Worm (Caenorhabditis elegans) whole organism, L4/young adult: Measurements from ENCODE around the gene atad-3.

Experiments used
- W03F9.2 ChIP-seq: fragments of 150-350 bp; optimal IDR thresholded peaks from 2 replicates; lab custom pipeline; 2014; ENCODE audit warnings: missing biosample characterization, missing genetic modification characterization
- dao-5 ChIP-seq: sonication (generic microtip); optimal IDR thresholded peaks from 2 replicates; lab custom pipeline; 2016; ENCODE audit warnings: missing genotype, missing genetic modification characterization, moderate library complexity, missing compliant biosample characterization
- him-1 ChIP-seq: sonication (generic microtip); optimal IDR thresholded peaks from 2 replicates; lab custom pipeline; 2016; ENCODE audit warnings: missing genotype, missing genetic modification reagents, missing genetic modification characterization, missing compliant biosample characterization

- TF ChIP-seq him-1 (tag; lab: Kevin White, UChicago) (no peak), dao-5 (no peak), W03F9.2 (tag; lab: Kevin White, UChicago) (no peak)
These were observed 21.8 kb upstream of the atad-3 start, which contains the start of gene srh-135 for ce11 chrII:10227030-10227429.
